Fruit fly (Drosophila melanogaster) whole organism, embryonic: ENCODE data around the gene sick.

Experiments used
- Blimp-1 ChIP-seq: fragments of 200-800 bp; sonication (Bioruptor generic); optimal IDR thresholded peaks from 3 replicates; lab custom pipeline; 2018; ENCODE audit warnings: missing biosample characterization, missing genetic modification characterization, mild to moderate bottlenecking, moderate library complexity, missing genetic modification reagents
- CG10209 ChIP-seq: fragments of 200-800 bp; sonication (Bioruptor generic); optimal IDR thresholded peaks from 3 replicates; lab custom pipeline; 2017; ENCODE audit warnings: missing biosample characterization, mild to moderate bottlenecking, missing genetic modification characterization, missing genetic modification reagents
- CG10366 ChIP-seq: fragments of 200-800 bp; sonication (Bioruptor generic); IDR thresholded peaks from 2 replicates; pipeline ENCODE4 v1.3.6; 2022; ENCODE audit warnings: missing biosample characterization, missing genetic modification characterization
- CG10959 ChIP-seq: fragments of 200-800 bp; sonication (Bioruptor generic); IDR thresholded peaks from 2 replicates; pipeline ENCODE4 v1.3.6; 2022; ENCODE audit warnings: missing biosample characterization, missing genetic modification characterization
- CG11695 ChIP-seq: fragments of 200-800 bp; sonication (Bioruptor generic); IDR thresholded peaks from 3 replicates; pipeline ENCODE4 v1.3.6; 2022; ENCODE audit warnings: missing biosample characterization, missing genetic modification characterization
- CG12219 ChIP-seq: fragments of 200-800 bp; sonication (Bioruptor generic); optimal IDR thresholded peaks from 3 replicates; lab custom pipeline; 2018; ENCODE audit warnings: missing biosample characterization, mild to moderate bottlenecking, missing genetic modification characterization
- CG15479 ChIP-seq: fragments of 200-800 bp; sonication (Bioruptor generic); optimal IDR thresholded peaks from 3 replicates; lab custom pipeline; 2019; ENCODE audit warnings: missing biosample characterization, mild to moderate bottlenecking, missing genetic modification characterization, moderate library complexity
- CG15696 ChIP-seq: fragments of 200-800 bp; sonication (Bioruptor generic); optimal IDR thresholded peaks from 2 replicates; lab custom pipeline; 2019; ENCODE audit warnings: missing biosample characterization, mild to moderate bottlenecking, missing genetic modification characterization, moderate library complexity
- CG1603 ChIP-seq: fragments of 200-800 bp; sonication (Bioruptor generic); optimal IDR thresholded peaks from 2 replicates; lab custom pipeline; 2019; ENCODE audit warnings: missing biosample characterization, mild to moderate bottlenecking, missing genetic modification characterization, moderate library complexity
- CG31224 ChIP-seq: fragments of 200-800 bp; sonication (Bioruptor generic); IDR thresholded peaks from 2 replicates; pipeline ENCODE4 v1.3.6; 2022; ENCODE audit warnings: missing biosample characterization, missing genetic modification characterization
- CG31365 ChIP-seq: fragments of 200-800 bp; sonication (Bioruptor generic); optimal IDR thresholded peaks from 2 replicates; lab custom pipeline; 2018; ENCODE audit warnings: missing biosample characterization, mild to moderate bottlenecking, missing genetic modification characterization
- CG4730 ChIP-seq: fragments of 200-800 bp; sonication (Bioruptor generic); IDR thresholded peaks from 2 replicates; pipeline ENCODE4 v1.3.6; 2022; ENCODE audit warnings: missing biosample characterization, missing genetic modification characterization
- CG5953 ChIP-seq: fragments of 200-800 bp; sonication (Bioruptor generic); IDR thresholded peaks from 2 replicates; pipeline ENCODE4 v1.3.6; 2022; ENCODE audit warnings: missing biosample characterization, missing genetic modification characterization
- D ChIP-seq, 2 experiments: fragments of 200-800 bp in 1 of 2; fragments of >200 bp in 1 of 2; sonication (Bioruptor generic) in 1 of 2; optimal IDR thresholded peaks; 2 replicates in 1 of 2; 3 replicates in 1 of 2; lab custom pipeline; 2017; ENCODE audit warnings: mild to moderate bottlenecking in 1 of 2, missing biosample characterization in 1 of 2, missing genetic modification characterization in 1 of 2, missing genetic modification reagents in 1 of 2
- Hmx ChIP-seq: fragments of 200-800 bp; sonication (Bioruptor generic); optimal IDR thresholded peaks from 2 replicates; lab custom pipeline; 2016; ENCODE audit warnings: missing biosample characterization, missing genetic modification characterization
- Hr3 ChIP-seq: fragments of 200-800 bp; sonication (Bioruptor generic); optimal IDR thresholded peaks from 3 replicates; lab custom pipeline; 2016; ENCODE audit warnings: missing biosample characterization, missing genetic modification characterization
- Lhr ChIP-seq: fragments of 200-800 bp; sonication (Bioruptor generic); optimal IDR thresholded peaks from 3 replicates; lab custom pipeline; 2017; ENCODE audit warnings: mild to moderate bottlenecking, missing biosample characterization, missing genetic modification reagents, missing genetic modification characterization
- MTF-1 ChIP-seq: fragments of 200-800 bp; sonication (Bioruptor generic); optimal IDR thresholded peaks from 2 replicates; lab custom pipeline; 2018; ENCODE audit warnings: missing biosample characterization, mild to moderate bottlenecking, missing genetic modification characterization, borderline replicate concordance
- Med ChIP-seq: fragments of 200-800 bp; sonication (Bioruptor generic); peaks from one replicate; lab custom pipeline; 2016; ENCODE audit warnings: missing biosample characterization, missing genetic modification characterization, mild to moderate bottlenecking, inconsistent platforms, moderate library complexity
- Meics ChIP-seq: fragments of 200-800 bp; sonication (Bioruptor generic); optimal IDR thresholded peaks from 2 replicates; lab custom pipeline; 2017; ENCODE audit warnings: missing biosample characterization, mild to moderate bottlenecking, missing genetic modification characterization
- Mes4 ChIP-seq: fragments of 200-800 bp; sonication (Bioruptor generic); optimal IDR thresholded peaks from 2 replicates; lab custom pipeline; 2016; ENCODE audit warnings: missing biosample characterization, missing genetic modification characterization
- NK7.1 ChIP-seq: fragments of 200-800 bp; sonication (Bioruptor generic); optimal IDR thresholded peaks from 3 replicates; lab custom pipeline; 2016; ENCODE audit warnings: missing biosample characterization, missing genetic modification characterization
- Neu2 ChIP-seq: fragments of 200-800 bp; sonication (Bioruptor generic); optimal IDR thresholded peaks from 3 replicates; lab custom pipeline; 2016; ENCODE audit warnings: missing biosample characterization, missing genetic modification characterization, borderline replicate concordance
- Oaz ChIP-seq: fragments of 200-800 bp; sonication (Bioruptor generic); IDR thresholded peaks from 2 replicates; pipeline ENCODE4 v1.3.6; 2022; ENCODE audit warnings: missing biosample characterization, missing genetic modification characterization
- Pdp1 ChIP-seq, 2 experiments: fragments of 200-800 bp; sonication (Bioruptor generic); optimal IDR thresholded peaks; 3 replicates each; lab custom pipeline; 2016; ENCODE audit warnings: missing biosample characterization in 2 of 2, missing genetic modification characterization in 2 of 2, mild to moderate bottlenecking in 1 of 2, moderate library complexity in 1 of 2
- Ravus ChIP-seq: fragments of 200-800 bp; sonication (Bioruptor generic); IDR thresholded peaks from 2 replicates; pipeline ENCODE4 v1.3.6; 2022; ENCODE audit warnings: missing biosample characterization, missing genetic modification characterization
- Sry-β ChIP-seq: fragments of 200-800 bp; sonication (Bioruptor generic); optimal IDR thresholded peaks from 2 replicates; lab custom pipeline; 2018; ENCODE audit warnings: missing biosample characterization, mild to moderate bottlenecking, missing genetic modification characterization, moderate library complexity
- Stat92E ChIP-seq, 3 experiments: fragments of >200 bp in 2 of 3; fragments of 200-800 bp in 1 of 3; sonication (Bioruptor generic) in 1 of 3; optimal IDR thresholded peaks; 2 replicates each; lab custom pipeline; 2017 to 2019; ENCODE audit warnings: missing biosample characterization in 3 of 3, missing genetic modification characterization in 3 of 3, mild to moderate bottlenecking in 1 of 3, moderate library complexity in 1 of 3
- Xrp1 ChIP-seq: fragments of 200-800 bp; sonication (Bioruptor generic); IDR thresholded peaks from 2 replicates; pipeline ENCODE4 v1.3.6; 2022; ENCODE audit warnings: missing biosample characterization, missing genetic modification characterization
- YL-1 ChIP-seq: fragments of 200-800 bp; sonication (Bioruptor generic); optimal IDR thresholded peaks from 3 replicates; lab custom pipeline; 2017; ENCODE audit warnings: missing biosample characterization, mild to moderate bottlenecking, missing genetic modification characterization
- ap ChIP-seq: fragments of 200-800 bp; sonication (Bioruptor generic); IDR thresholded peaks from 2 replicates; pipeline ENCODE4 v1.3.6; 2022; ENCODE audit warnings: missing biosample characterization, missing genetic modification characterization
- bab2 ChIP-seq: fragments of 200-800 bp; sonication (Bioruptor generic); optimal IDR thresholded peaks from 2 replicates; lab custom pipeline; 2016; ENCODE audit warnings: missing biosample characterization, missing genetic modification characterization
- bsh ChIP-seq, 2 experiments: fragments of 200-800 bp; sonication (Bioruptor generic); optimal IDR thresholded peaks; 2 replicates each; lab custom pipeline; 2017 to 2018; ENCODE audit warnings: mild to moderate bottlenecking in 2 of 2, missing biosample characterization in 2 of 2, missing genetic modification characterization in 2 of 2, moderate library complexity in 1 of 2
- cas ChIP-seq: fragments of 200-800 bp; sonication (Bioruptor generic); IDR thresholded peaks from 2 replicates; pipeline ENCODE4 v1.3.6; 2022; ENCODE audit warnings: missing biosample characterization, missing genetic modification characterization
- chinmo ChIP-seq: fragments of 200-800 bp; sonication (Bioruptor generic); IDR thresholded peaks from 4 replicates; pipeline ENCODE4 v1.3.6; 2022; ENCODE audit warnings: missing biosample characterization, missing genetic modification characterization; ENCODE audit not compliant: partially characterized antibody
- disco-r ChIP-seq: fragments of 200-800 bp; sonication (Bioruptor generic); optimal IDR thresholded peaks from 2 replicates; lab custom pipeline; 2016; ENCODE audit warnings: missing biosample characterization, missing genetic modification characterization
- dmrt11E ChIP-seq: fragments of 200-800 bp; sonication (Bioruptor generic); optimal IDR thresholded peaks from 3 replicates; lab custom pipeline; 2018; ENCODE audit warnings: missing biosample characterization, mild to moderate bottlenecking, missing genetic modification characterization, moderate library complexity
- fd3F ChIP-seq: fragments of 200-800 bp; sonication (Bioruptor generic); optimal IDR thresholded peaks from 2 replicates; lab custom pipeline; 2018; ENCODE audit warnings: missing biosample characterization, mild to moderate bottlenecking, missing genetic modification characterization, moderate library complexity
- gro ChIP-seq: fragments of 200-800 bp; sonication (Bioruptor generic); optimal IDR thresholded peaks from 2 replicates; lab custom pipeline; 2016; ENCODE audit warnings: missing biosample characterization, missing genetic modification characterization
- jigr1 ChIP-seq: fragments of 200-800 bp; sonication (Bioruptor generic); IDR thresholded peaks from 3 replicates; pipeline ENCODE4 v1.3.6; 2022; ENCODE audit warnings: missing biosample characterization, missing genetic modification characterization
- mam ChIP-seq: fragments of 200-800 bp; sonication (Bioruptor generic); optimal IDR thresholded peaks from 3 replicates; lab custom pipeline; 2016; ENCODE audit warnings: missing biosample characterization, missing genetic modification characterization
- mirr ChIP-seq: fragments of 200-800 bp; sonication (Bioruptor generic); optimal IDR thresholded peaks from 3 replicates; lab custom pipeline; 2018; ENCODE audit warnings: missing biosample characterization, mild to moderate bottlenecking, missing genetic modification characterization
- oc ChIP-seq: fragments of 200-800 bp; sonication (Bioruptor generic); optimal IDR thresholded peaks from 2 replicates; lab custom pipeline; 2018; ENCODE audit warnings: missing biosample characterization, mild to moderate bottlenecking, missing genetic modification characterization, moderate library complexity
- onecut ChIP-seq: fragments of 200-800 bp; sonication (Bioruptor generic); IDR thresholded peaks from 2 replicates; pipeline ENCODE4 v1.3.6; 2022; ENCODE audit warnings: missing biosample characterization, missing genetic modification characterization
- pan ChIP-seq, 4 experiments: fragments of >200 bp in 3 of 4; fragments of 200-800 bp in 1 of 4; sonication (Bioruptor generic) in 1 of 4; optimal IDR thresholded peaks in 3 of 4; IDR thresholded peaks in 1 of 4; 2 replicates each; pipeline versions ENCODE4 v1.3.6 to Lab custom; 2017 to 2022; ENCODE audit warnings: missing biosample characterization in 2 of 4, missing genetic modification characterization in 2 of 4, mixed read lengths in 1 of 4
- tap ChIP-seq: fragments of 200-800 bp; optimal IDR thresholded peaks from 3 replicates; lab custom pipeline; 2019; ENCODE audit warnings: missing biosample characterization, mild to moderate bottlenecking, missing genetic modification characterization, moderate library complexity
- tin ChIP-seq: fragments of 200-800 bp; sonication (Bioruptor generic); optimal IDR thresholded peaks from 3 replicates; lab custom pipeline; 2016; ENCODE audit warnings: missing biosample characterization, missing genetic modification characterization
- unc-4 ChIP-seq: fragments of 200-800 bp; sonication (Bioruptor generic); IDR thresholded peaks from 2 replicates; pipeline ENCODE4 v1.3.6; 2022; ENCODE audit warnings: missing biosample characterization, missing genetic modification characterization; ENCODE audit not compliant: partially characterized antibody
- zen2 ChIP-seq: fragments of 200-800 bp; sonication (Bioruptor generic); IDR thresholded peaks from 3 replicates; pipeline ENCODE4 v1.3.6; 2022; ENCODE audit warnings: missing biosample characterization, missing genetic modification characterization; ENCODE audit not compliant: partially characterized antibody

The sick gene

dm6 chr2L:19949600-19949999 is 153.4 kb downstream of the sick start:
- TF ChIP-seq bsh (GFP tag; optimal IDR thresholded peaks at IDR 0.05; lab: Kevin White, UChicago) (peak in 1 of 2 experiments; percentile 13), CG5953 (GFP tag; lab: Robert Waterston, UW) (no peak), NK7.1 (GFP tag; lab: Kevin White, UChicago) (no peak), jigr1 (GFP tag; lab: Robert Waterston, UW) (no peak), tin (no peak), CG10209 (GFP tag; lab: Kevin White, UChicago) (peak; percentile 25), fd3F (GFP tag; lab: Kevin White, UChicago) (no peak), Hmx (GFP tag; lab: Kevin White, UChicago) (no peak), Oaz (GFP tag; lab: Robert Waterston, UW) (no peak), Hr3 (GFP tag; lab: Kevin White, UChicago) (no peak), zen2 (GFP tag; lab: Robert Waterston, UW) (no peak), CG1603 (tag; lab: Kevin White, UChicago) (peak; percentile 34), MTF-1 (GFP tag; lab: Kevin White, UChicago) (no peak), Ravus (GFP tag; lab: Robert Waterston, UW) (no peak), CG10366 (GFP tag; lab: Robert Waterston, UW) (no peak), CG4730 (GFP tag; lab: Robert Waterston, UW) (no peak), onecut (GFP tag; lab: Robert Waterston, UW) (0 out of 2 replicates have a peak, but pooled peaks have one; percentile 5), unc-4 (GFP tag; lab: Robert Waterston, UW) (no peak), tap (no peak), pan (optimal IDR thresholded peaks at IDR 0.05; lab: Kevin White, UChicago) (no peak), pan (GFP tag; optimal IDR thresholded peaks at IDR 0.05 in 1 of 2, IDR thresholded peaks at IDR 0.05 in 1 of 2) (no peak), D (optimal IDR thresholded peaks at IDR 0.05; lab: Kevin White, UChicago) (no peak), D (GFP tag; optimal IDR thresholded peaks at IDR 0.05; lab: Kevin White, UChicago) (peak; percentile 28), disco-r (no peak), CG11695 (GFP tag; lab: Robert Waterston, UW) (no peak), Sry-β (no peak), mirr (GFP tag; lab: Kevin White, UChicago) (no peak), Blimp-1 (peak; percentile 2), Med (GFP tag; lab: Kevin White, UChicago) (peak; percentile 29), YL-1 (GFP tag; lab: Kevin White, UChicago) (no peak), Mes4 (GFP tag; lab: Kevin White, UChicago) (peak; percentile 3), Pdp1 (GFP tag; optimal IDR thresholded peaks at IDR 0.05; lab: Kevin White, UChicago) (peak in 1 of 2 experiments; percentile 28), Meics (GFP tag; lab: Kevin White, UChicago) (no peak), Lhr (GFP tag; lab: Kevin White, UChicago) (no peak), gro (GFP tag; lab: Kevin White, UChicago) (no peak), Stat92E (GFP tag; optimal IDR thresholded peaks at IDR 0.05; lab: Kevin White, UChicago) (no peak), dmrt11E (tag; lab: Kevin White, UChicago) (peak; percentile 13), mam (GFP tag; lab: Kevin White, UChicago) (no peak), cas (GFP tag; lab: Robert Waterston, UW) (no peak), chinmo (GFP tag; lab: Robert Waterston, UW) (no peak), CG10959 (GFP tag; lab: Robert Waterston, UW) (no peak), CG12219 (GFP tag; lab: Kevin White, UChicago) (no peak), CG15479 (GFP tag; lab: Kevin White, UChicago) (no peak), bab2 (GFP tag; lab: Kevin White, UChicago) (peak; percentile 53), Neu2 (GFP tag; lab: Kevin White, UChicago) (no peak), ap (GFP tag; lab: Robert Waterston, UW) (no peak), CG31365 (tag; lab: Kevin White, UChicago) (no peak), oc (peak; percentile 26), CG31224 (no peak), CG15696 (tag; lab: Kevin White, UChicago) (peak; percentile 36), Xrp1 (GFP tag; lab: Robert Waterston, UW) (no peak)
